Fruit fly (Drosophila melanogaster) whole organism, embryonic: ENCODE data around the gene Scox.

Experiments used
- Adf1 ChIP-seq: fragments of 200-800 bp; sonication (Bioruptor generic); IDR thresholded peaks from 2 replicates; pipeline ENCODE4 v1.3.6; 2022; ENCODE audit warnings: missing biosample characterization, missing genetic modification characterization
- Aef1 ChIP-seq: fragments of 200-800 bp; sonication (Bioruptor generic); IDR thresholded peaks from 3 replicates; pipeline ENCODE4 v1.3.6; 2022; ENCODE audit warnings: missing biosample characterization, missing genetic modification characterization
- Asciz ChIP-seq: fragments of 200-800 bp; sonication (Bioruptor generic); optimal IDR thresholded peaks from 2 replicates; lab custom pipeline; 2017; ENCODE audit warnings: missing biosample characterization, mild to moderate bottlenecking, missing genetic modification characterization, missing genetic modification reagents
- CG10431 ChIP-seq: fragments of 200-800 bp; sonication (Bioruptor generic); optimal IDR thresholded peaks from 3 replicates; lab custom pipeline; 2018; ENCODE audit warnings: missing biosample characterization, mild to moderate bottlenecking, missing genetic modification characterization
- CG12155 ChIP-seq: fragments of 200-800 bp; sonication (Bioruptor generic); optimal IDR thresholded peaks from 3 replicates; lab custom pipeline; 2016; ENCODE audit warnings: missing biosample characterization, missing genetic modification characterization
- CG15269 ChIP-seq: fragments of 200-800 bp; sonication (Bioruptor generic); optimal IDR thresholded peaks from 2 replicates; lab custom pipeline; 2018; ENCODE audit warnings: missing biosample characterization, mild to moderate bottlenecking, missing genetic modification characterization, moderate library complexity
- CG17359 ChIP-seq: fragments of 200-800 bp; sonication (Bioruptor generic); optimal IDR thresholded peaks from 3 replicates; lab custom pipeline; 2018; ENCODE audit warnings: missing biosample characterization, mild to moderate bottlenecking, missing genetic modification characterization, moderate library complexity
- CG2116 ChIP-seq: fragments of 200-800 bp; sonication (Bioruptor generic); optimal IDR thresholded peaks from 3 replicates; lab custom pipeline; 2018; ENCODE audit warnings: missing biosample characterization, mild to moderate bottlenecking, missing genetic modification characterization
- CG2199 ChIP-seq: fragments of 200-800 bp; sonication (Bioruptor generic); IDR thresholded peaks from 3 replicates; pipeline ENCODE4 v1.3.6; 2022; ENCODE audit warnings: missing biosample characterization, missing genetic modification characterization
- CG31441 ChIP-seq: fragments of 200-800 bp; sonication (Bioruptor generic); IDR thresholded peaks from 2 replicates; pipeline ENCODE4 v1.3.6; 2022; ENCODE audit warnings: missing biosample characterization, missing genetic modification characterization
- CG32767 ChIP-seq: fragments of 200-800 bp; sonication (Bioruptor generic); IDR thresholded peaks from 2 replicates; pipeline ENCODE4 v1.3.6; 2022; ENCODE audit warnings: missing biosample characterization, missing genetic modification characterization
- CG3281 ChIP-seq: fragments of 200-800 bp; sonication (Bioruptor generic); optimal IDR thresholded peaks from 3 replicates; lab custom pipeline; 2017; ENCODE audit warnings: missing biosample characterization, mild to moderate bottlenecking, missing genetic modification characterization
- CG34422 ChIP-seq: fragments of 200-800 bp; sonication (Bioruptor generic); IDR thresholded peaks from 3 replicates; pipeline ENCODE4 v1.3.6; 2022; ENCODE audit warnings: missing biosample characterization, missing genetic modification characterization
- CG3847 ChIP-seq: fragments of 200-800 bp; sonication (Bioruptor generic); IDR thresholded peaks from 2 replicates; pipeline ENCODE4 v1.3.6; 2022; ENCODE audit warnings: missing biosample characterization, missing genetic modification characterization
- CG4360 ChIP-seq: fragments of 200-800 bp; sonication (Bioruptor generic); IDR thresholded peaks from 2 replicates; pipeline ENCODE4 v1.3.6; 2022; ENCODE audit warnings: missing biosample characterization, missing genetic modification characterization
- CG7271 ChIP-seq: fragments of 200-800 bp; sonication (Bioruptor generic); optimal IDR thresholded peaks from 2 replicates; lab custom pipeline; 2018; ENCODE audit warnings: missing biosample characterization, mild to moderate bottlenecking, missing genetic modification characterization, moderate library complexity
- CG8388 ChIP-seq: fragments of 200-800 bp; sonication (Bioruptor generic); optimal IDR thresholded peaks from 2 replicates; lab custom pipeline; 2019; ENCODE audit warnings: missing biosample characterization, mild to moderate bottlenecking, missing genetic modification characterization, moderate library complexity
- CG8944 ChIP-seq: fragments of 200-800 bp; sonication (Bioruptor generic); optimal IDR thresholded peaks from 3 replicates; lab custom pipeline; 2016; ENCODE audit warnings: missing biosample characterization, missing genetic modification characterization
- CG9932 ChIP-seq: fragments of 200-800 bp; sonication (Bioruptor generic); IDR thresholded peaks from 2 replicates; pipeline ENCODE4 v1.3.6; 2022; ENCODE audit warnings: missing biosample characterization, missing genetic modification characterization
- CHES-1-like ChIP-seq: fragments of 200-800 bp; sonication (Bioruptor generic); optimal IDR thresholded peaks from 2 replicates; lab custom pipeline; 2016; ENCODE audit warnings: missing biosample characterization, missing genetic modification characterization
- D19A ChIP-seq: fragments of 200-800 bp; optimal IDR thresholded peaks from 3 replicates; lab custom pipeline; 2019; ENCODE audit warnings: missing biosample characterization, mild to moderate bottlenecking, missing genetic modification characterization, moderate library complexity
- Dip2 ChIP-seq: fragments of 200-800 bp; sonication (Bioruptor generic); IDR thresholded peaks from 2 replicates; pipeline ENCODE4 v1.3.6; 2022; ENCODE audit warnings: missing biosample characterization, missing genetic modification characterization
- Doc3 ChIP-seq: fragments of 200-800 bp; sonication (Bioruptor generic); IDR thresholded peaks from 3 replicates; pipeline ENCODE4 v1.3.6; 2022; ENCODE audit warnings: missing biosample characterization, missing genetic modification characterization; ENCODE audit not compliant: partially characterized antibody
- E2f2 ChIP-seq: fragments of 200-800 bp; sonication (Bioruptor generic); IDR thresholded peaks from 2 replicates; pipeline ENCODE4 v1.3.6; 2022; ENCODE audit warnings: missing biosample characterization, missing genetic modification characterization
- GATAe ChIP-seq: fragments of 200-800 bp; sonication (Bioruptor generic); conservative IDR thresholded peaks from 2 replicates; pipeline ENCODE4 v1.3.6; 2022; ENCODE audit warnings: missing biosample characterization, missing genetic modification characterization
- HmgD ChIP-seq: fragments of 200-800 bp; sonication (Bioruptor generic); optimal IDR thresholded peaks from 3 replicates; lab custom pipeline; 2016; ENCODE audit warnings: missing biosample characterization, missing genetic modification characterization
- PHDP ChIP-seq: fragments of 200-800 bp; sonication (Bioruptor generic); optimal IDR thresholded peaks from 3 replicates; lab custom pipeline; 2018; ENCODE audit warnings: missing biosample characterization, mild to moderate bottlenecking, missing genetic modification characterization, moderate library complexity
- Stat92E ChIP-seq, 3 experiments: fragments of >200 bp in 2 of 3; fragments of 200-800 bp in 1 of 3; sonication (Bioruptor generic) in 1 of 3; optimal IDR thresholded peaks; 2 replicates each; lab custom pipeline; 2017 to 2019; ENCODE audit warnings: missing biosample characterization in 3 of 3, missing genetic modification characterization in 3 of 3, mild to moderate bottlenecking in 1 of 3, moderate library complexity in 1 of 3
- Trl ChIP-seq, 3 experiments: fragments of >200 bp in 2 of 3; fragments of 200-800 bp in 1 of 3; sonication (Bioruptor generic) in 1 of 3; optimal IDR thresholded peaks; 2 replicates in 1 of 3; 3 replicates in 2 of 3; lab custom pipeline; 2016 to 2017; ENCODE audit warnings: missing biosample characterization in 1 of 3, missing genetic modification characterization in 1 of 3
- Vsx1 ChIP-seq: fragments of 200-800 bp; sonication (Bioruptor generic); optimal IDR thresholded peaks from 2 replicates; lab custom pipeline; 2017; ENCODE audit warnings: missing biosample characterization, mild to moderate bottlenecking, missing genetic modification characterization, missing genetic modification reagents
- Xrp1 ChIP-seq: fragments of 200-800 bp; sonication (Bioruptor generic); IDR thresholded peaks from 2 replicates; pipeline ENCODE4 v1.3.6; 2022; ENCODE audit warnings: missing biosample characterization, missing genetic modification characterization
- bcd ChIP-seq: fragments of 200-800 bp; sonication (Bioruptor generic); optimal IDR thresholded peaks from 2 replicates; lab custom pipeline; 2017; ENCODE audit warnings: missing biosample characterization, mild to moderate bottlenecking, missing genetic modification characterization
- cas ChIP-seq: fragments of 200-800 bp; sonication (Bioruptor generic); IDR thresholded peaks from 2 replicates; pipeline ENCODE4 v1.3.6; 2022; ENCODE audit warnings: missing biosample characterization, missing genetic modification characterization
- ci ChIP-seq: fragments of 200-800 bp; sonication (Bioruptor generic); IDR thresholded peaks from 3 replicates; pipeline ENCODE4 v1.3.6; 2022; ENCODE audit warnings: missing biosample characterization, missing genetic modification characterization
- crc ChIP-seq: fragments of 200-800 bp; sonication (Bioruptor generic); optimal IDR thresholded peaks from 2 replicates; lab custom pipeline; 2016; ENCODE audit warnings: missing biosample characterization, missing genetic modification characterization
- danr ChIP-seq: fragments of 200-800 bp; sonication (Bioruptor generic); IDR thresholded peaks from 2 replicates; pipeline ENCODE4 v1.3.6; 2022; ENCODE audit warnings: missing biosample characterization, missing genetic modification characterization
- dimm ChIP-seq: fragments of 200-800 bp; sonication (Bioruptor generic); IDR thresholded peaks from 2 replicates; pipeline ENCODE4 v1.3.6; 2022; ENCODE audit warnings: missing biosample characterization, missing genetic modification characterization
- dmrt99B ChIP-seq: fragments of 200-800 bp; sonication (Bioruptor generic); optimal IDR thresholded peaks from 2 replicates; lab custom pipeline; 2018; ENCODE audit warnings: missing biosample characterization, mild to moderate bottlenecking, missing genetic modification characterization, moderate library complexity
- fru ChIP-seq: fragments of >200 bp; optimal IDR thresholded peaks from 2 replicates; lab custom pipeline; 2017
- gsb ChIP-seq: fragments of 200-800 bp; sonication (Bioruptor generic); IDR thresholded peaks from 2 replicates; pipeline ENCODE4 v1.3.6; 2022; ENCODE audit warnings: missing biosample characterization, missing genetic modification characterization
- kah ChIP-seq: fragments of 200-800 bp; sonication (Bioruptor generic); optimal IDR thresholded peaks from 2 replicates; lab custom pipeline; 2018; ENCODE audit warnings: missing biosample characterization, mild to moderate bottlenecking, missing genetic modification characterization
- lola ChIP-seq, 3 experiments: fragments of >200 bp in 2 of 3; fragments of 200-800 bp in 1 of 3; sonication (Bioruptor generic) in 1 of 3; optimal IDR thresholded peaks; 2 replicates each; lab custom pipeline; 2017 to 2019; ENCODE audit warnings: missing biosample characterization in 3 of 3, missing genetic modification characterization in 3 of 3, mild to moderate bottlenecking in 1 of 3, moderate library complexity in 1 of 3
- nau ChIP-seq: fragments of 200-800 bp; sonication (Bioruptor generic); optimal IDR thresholded peaks from 3 replicates; lab custom pipeline; 2017; ENCODE audit warnings: missing biosample characterization, mild to moderate bottlenecking, missing genetic modification characterization, missing genetic modification reagents
- nom ChIP-seq: fragments of 200-800 bp; sonication (Bioruptor generic); optimal IDR thresholded peaks from 2 replicates; lab custom pipeline; 2017; ENCODE audit warnings: missing biosample characterization, missing genetic modification characterization, mild to moderate bottlenecking, moderate library complexity, missing genetic modification reagents
- sd ChIP-seq: fragments of 200-800 bp; sonication (Bioruptor generic); optimal IDR thresholded peaks from 3 replicates; lab custom pipeline; 2018; ENCODE audit warnings: missing biosample characterization, mild to moderate bottlenecking, missing genetic modification characterization, moderate library complexity
- shn ChIP-seq: fragments of 200-800 bp; sonication (Bioruptor generic); optimal IDR thresholded peaks from 3 replicates; lab custom pipeline; 2016; ENCODE audit warnings: missing biosample characterization, missing genetic modification characterization
- ssp ChIP-seq: fragments of 200-800 bp; sonication (Bioruptor generic); IDR thresholded peaks from 2 replicates; pipeline ENCODE4 v1.3.6; 2022; ENCODE audit warnings: missing biosample characterization, missing genetic modification characterization
- stwl ChIP-seq: fragments of 200-800 bp; sonication (Bioruptor generic); optimal IDR thresholded peaks from 3 replicates; lab custom pipeline; 2018; ENCODE audit warnings: missing biosample characterization, mild to moderate bottlenecking, missing genetic modification characterization, moderate library complexity
- wdn ChIP-seq: fragments of 200-800 bp; sonication (Bioruptor generic); IDR thresholded peaks from 2 replicates; pipeline ENCODE4 v1.3.6; 2022; ENCODE audit warnings: missing biosample characterization, missing genetic modification characterization
- yki ChIP-seq: fragments of >200 bp; optimal IDR thresholded peaks from 3 replicates; lab custom pipeline; 2018
- zfh2 ChIP-seq: fragments of 200-800 bp; sonication (Bioruptor generic); optimal IDR thresholded peaks from 2 replicates; lab custom pipeline; 2016; ENCODE audit warnings: missing biosample characterization, missing genetic modification characterization

Gene Scox

dm6 chr2L:4945300-4945699 lies 23.4 kb downstream of the Scox start, which contains the start of the genes mRpL24 and betaggt-I (continued):
- TF ChIP-seq CG8388 (GFP tag; lab: Kevin White, UChicago) (peak; percentile 96), cas (GFP tag; lab: Robert Waterston, UW) (peak; percentile 89), CG3847 (GFP tag; lab: Robert Waterston, UW) (peak; percentile 97), wdn (GFP tag; lab: Robert Waterston, UW) (peak; percentile 94), CG12155 (GFP tag; lab: Kevin White, UChicago) (peak; percentile 94), HmgD (GFP tag; lab: Kevin White, UChicago) (no peak), Vsx1 (GFP tag; lab: Kevin White, UChicago) (peak; percentile 79), CG2199 (peak; percentile 97), Trl (optimal IDR thresholded peaks at IDR 0.05; lab: Kevin White, UChicago) (no peak), Trl (GFP tag; optimal IDR thresholded peaks at IDR 0.05; lab: Kevin White, UChicago) (peak; percentile 74), CG10431 (GFP tag; lab: Kevin White, UChicago) (peak; percentile 76), fru (lab: Kevin White, UChicago) (no peak), CG34422 (peak; percentile 98), Asciz (GFP tag; lab: Kevin White, UChicago) (peak; percentile 90), bcd (peak; percentile 97), lola (GFP tag; optimal IDR thresholded peaks at IDR 0.05; lab: Kevin White, UChicago) (peak in 1 of 3 experiments; percentile 96), shn (GFP tag; lab: Kevin White, UChicago) (peak; percentile 61), Xrp1 (peak; percentile 99), D19A (tag; lab: Kevin White, UChicago) (peak; percentile 93), CG2116 (GFP tag; lab: Kevin White, UChicago) (peak; percentile 85), GATAe (GFP tag; lab: Robert Waterston, UW) (peak; percentile 90), zfh2 (GFP tag; lab: Kevin White, UChicago) (peak; percentile 87), CG3281 (peak; percentile 95), CG17359 (tag; lab: Kevin White, UChicago) (peak; percentile 97), CG9932 (GFP tag; lab: Robert Waterston, UW) (peak; percentile 97), Aef1 (GFP tag; lab: Robert Waterston, UW) (peak; percentile 94), nom (GFP tag; lab: Kevin White, UChicago) (peak; percentile 88), dmrt99B (tag; lab: Kevin White, UChicago) (peak; percentile 95), yki (peak; percentile 56), sd (tag; lab: Kevin White, UChicago) (peak; percentile 89), PHDP (tag; lab: Kevin White, UChicago) (peak; percentile 98), CG7271 (peak; percentile 89), kah (GFP tag; lab: Kevin White, UChicago) (peak; percentile 80), nau (no peak), Adf1 (GFP tag; lab: Robert Waterston, UW) (peak; percentile 84), ssp (GFP tag; lab: Robert Waterston, UW) (peak; percentile 88), danr (GFP tag; lab: Robert Waterston, UW) (peak; percentile 90), stwl (tag; lab: Kevin White, UChicago) (peak; percentile 69), crc (GFP tag; lab: Kevin White, UChicago) (no peak), ci (GFP tag; lab: Robert Waterston, UW) (peak; percentile 98), E2f2 (GFP tag; lab: Robert Waterston, UW) (peak; percentile 81), Dip2 (GFP tag; lab: Robert Waterston, UW) (peak; percentile 51; the same call in 1 of the 2 replicates), CHES-1-like (GFP tag; lab: Kevin White, UChicago) (peak; percentile 67), CG32767 (GFP tag; lab: Robert Waterston, UW) (peak; percentile 97), CG4360 (GFP tag; lab: Robert Waterston, UW) (peak; percentile 76), gsb (peak; percentile 92), CG15269 (tag; lab: Kevin White, UChicago) (peak; percentile 97), CG8944 (GFP tag; lab: Kevin White, UChicago) (peak; percentile 75), CG31441 (peak; percentile 97), dimm (peak; percentile 92), Stat92E (GFP tag; optimal IDR thresholded peaks at IDR 0.05; lab: Kevin White, UChicago) (peak in 1 of 3 experiments; percentile 85), Doc3 (GFP tag; lab: Robert Waterston, UW) (no peak)
